Worm (Caenorhabditis elegans): ENCODE results near the gene C01B10.9.

The C01B10.9 gene

ce11 chrIV:6585397-6585921 lies 46.6 kb upstream of the C01B10.9 start, which contains the start of the genes F38A5.2 and dnj-11 (continued):
- TF ChIP-seq skn-1 (tag; optimal IDR thresholded peaks at IDR 0.05) (peak; percentile 90), Y116A8C.19 (tag; optimal IDR thresholded peaks at IDR 0.05; ENCODE audit: borderline replicate concordance) (no peak), egl-13 (tag; optimal IDR thresholded peaks at IDR 0.05) (peak; percentile 56), egl-27 (tag; optimal IDR thresholded peaks at IDR 0.05) (no peak), fkh-4 (tag; optimal IDR thresholded peaks at IDR 0.05; ENCODE audit: borderline replicate concordance) (no peak), nhr-71 (tag; optimal IDR thresholded peaks at IDR 0.05) (peak; percentile 90), ets-5 (GFP tag; IDR thresholded peaks at IDR 0.05) (no peak), lir-3 (tag; optimal IDR thresholded peaks at IDR 0.05; ENCODE audit: poor library complexity) (peak; percentile 66), C34B4.2 (tag; optimal IDR thresholded peaks at IDR 0.05) (no peak), hpl-2 (GFP tag; optimal IDR thresholded peaks at IDR 0.05) (peak; percentile 62), snu-23 (GFP tag; optimal IDR thresholded peaks at IDR 0.05) (peak; percentile 91), efl-3 (GFP tag; optimal IDR thresholded peaks at IDR 0.05) (no peak), sptf-1 (tag; optimal IDR thresholded peaks at IDR 0.05) (no peak), nhr-77 (tag; optimal IDR thresholded peaks at IDR 0.05) (peak; percentile 77), grh-1 (GFP tag; IDR thresholded peaks at IDR 0.05) (peak; percentile 74), aha-1 (tag; optimal IDR thresholded peaks at IDR 0.05) (peak; percentile 13), unc-30 (tag; optimal IDR thresholded peaks at IDR 0.05) (no peak), zip-4 (GFP tag; optimal IDR thresholded peaks at IDR 0.05) (peak; percentile 58), C16A3.4 (tag; optimal IDR thresholded peaks at IDR 0.05) (peak; percentile 86), fkh-8 (tag; optimal IDR thresholded peaks at IDR 0.05) (peak; percentile 81), elt-3 (tag; optimal IDR thresholded peaks at IDR 0.05) (peak in 2 of 6 experiments; percentile 64 to 89), nhr-20 (tag; optimal IDR thresholded peaks at IDR 0.05) (peak; percentile 87), irx-1 (tag; optimal IDR thresholded peaks at IDR 0.05) (peak; percentile 75), swsn-7 (tag; optimal IDR thresholded peaks at IDR 0.05) (peak; percentile 85), ceh-8 (GFP tag; optimal IDR thresholded peaks at IDR 0.05) (no peak), ama-1 (optimal IDR thresholded peaks at IDR 0.05) (no peak), unc-130 (tag; optimal IDR thresholded peaks at IDR 0.05) (peak; percentile 90), mep-1 (tag; optimal IDR thresholded peaks at IDR 0.05) (peak; percentile 88), ceh-82 (tag; optimal IDR thresholded peaks at IDR 0.05) (peak; percentile 70 to 93 (median 80)), nhr-12 (tag; optimal IDR thresholded peaks at IDR 0.05) (no peak), fkh-10 (GFP tag; optimal IDR thresholded peaks at IDR 0.05) (peak; percentile 65), ztf-11 (tag; optimal IDR thresholded peaks at IDR 0.05) (peak in 1 of 2 experiments; percentile 48)

- TF ChIP-seq C16A3.4 (tag; optimal IDR thresholded peaks at IDR 0.05) (no peak), irx-1 (tag; optimal IDR thresholded peaks at IDR 0.05) (no peak), xbp-1 (tag; optimal IDR thresholded peaks at IDR 0.05) (no peak), nhr-90 (tag; optimal IDR thresholded peaks at IDR 0.05; ENCODE audit: poor library complexity) (no peak)
These were observed 43.9 kb upstream of the C01B10.9 start for ce11 chrIV:6588080-6588613.

- no peak for TF ChIP-seq nhr-71 (tag; optimal IDR thresholded peaks at IDR 0.05)
- peak; percentile 46 for TF ChIP-seq elt-2 (tag; optimal IDR thresholded peaks at IDR 0.05)
- TF ChIP-seq snpc-4 (tag; optimal IDR thresholded peaks at IDR 0.05) = no peak
- no peak for TF ChIP-seq pax-3 (tag; optimal IDR thresholded peaks at IDR 0.05)
- no peak for TF ChIP-seq swsn-7 (tag; optimal IDR thresholded peaks at IDR 0.05)
- no peak for TF ChIP-seq zag-1 (tag; optimal IDR thresholded peaks at IDR 0.05)
- TF ChIP-seq aha-1 (tag; optimal IDR thresholded peaks at IDR 0.05) = no peak
- TF ChIP-seq nhr-77 (tag; optimal IDR thresholded peaks at IDR 0.05) = no peak
These were observed 42.0 kb upstream of the C01B10.9 start, which contains the start of the genes lec-11 and irld-7 for ce11 chrIV:6590029-6590428. Gene lec-11, minus strand, starts transcription at chrIV:6590154. Gene irld-7, plus strand, starts transcription at chrIV:6590360.
